Worm (Caenorhabditis elegans) whole organism, L2 larva: Measurements from ENCODE around the gene C29E4.15.

Experiments
- C34F6.9 ChIP-seq: fragments of 150-350 bp; optimal IDR thresholded peaks from 2 replicates; lab custom pipeline; 2014; ENCODE audit warnings: missing biosample characterization, missing genetic modification characterization
- F13H6.1 ChIP-seq: sonication (generic microtip); optimal IDR thresholded peaks from 2 replicates; lab custom pipeline; 2016; ENCODE audit warnings: missing genetic modification characterization, missing compliant biosample characterization
- R02D3.7 ChIP-seq: fragments of 150-350 bp; optimal IDR thresholded peaks from 2 replicates; lab custom pipeline; 2014; ENCODE audit warnings: missing biosample characterization, missing genetic modification characterization
- Y55F3AM.14 ChIP-seq: fragments of 200-800 bp; sonication (Bioruptor generic); optimal IDR thresholded peaks from 2 replicates; lab custom pipeline; 2018; ENCODE audit warnings: mild to moderate bottlenecking, missing genetic modification characterization, missing compliant biosample characterization
- ZK546.5 ChIP-seq: sonication (generic microtip); optimal IDR thresholded peaks from 2 replicates; lab custom pipeline; 2017; ENCODE audit warnings: missing biosample characterization, missing genetic modification characterization
- alr-1 ChIP-seq: fragments of 150-350 bp; optimal IDR thresholded peaks from 2 replicates; lab custom pipeline; 2014; ENCODE audit warnings: missing biosample characterization, missing genetic modification characterization
- ama-1 ChIP-seq: fragments of 150-350 bp; optimal IDR thresholded peaks from 2 replicates; lab custom pipeline; 2018; ENCODE audit warnings: inconsistent platforms
- blmp-1 ChIP-seq: sonication (generic microtip); optimal IDR thresholded peaks from 2 replicates; lab custom pipeline; 2017; ENCODE audit warnings: missing genetic modification characterization, mild to moderate bottlenecking, missing compliant biosample characterization, antibody characterized with exemption, moderate library complexity; ENCODE audit not compliant: insufficient read depth
- ceh-16 ChIP-seq: fragments of 150-350 bp; optimal IDR thresholded peaks from 2 replicates; lab custom pipeline; 2014; ENCODE audit warnings: missing biosample characterization, missing genetic modification characterization
- crh-2 ChIP-seq: sonication (generic microtip); optimal IDR thresholded peaks from 2 replicates; lab custom pipeline; 2017; ENCODE audit warnings: missing biosample characterization, missing genetic modification characterization
- dmd-4 ChIP-seq: sonication (generic microtip); optimal IDR thresholded peaks from 2 replicates; lab custom pipeline; 2017; ENCODE audit warnings: missing biosample characterization, missing genetic modification characterization
- egl-27 ChIP-seq: sonication (generic microtip); optimal IDR thresholded peaks from 3 replicates; lab custom pipeline; 2017; ENCODE audit warnings: missing biosample characterization, missing genetic modification reagents, missing genetic modification characterization
- elt-1 ChIP-seq: fragments of 150-350 bp; optimal IDR thresholded peaks from 2 replicates; lab custom pipeline; 2014; ENCODE audit warnings: missing biosample characterization, missing genetic modification characterization
- fos-1 ChIP-seq: fragments of 150-350 bp; optimal IDR thresholded peaks from 2 replicates; lab custom pipeline; 2014; ENCODE audit warnings: missing biosample characterization, missing genetic modification characterization
- gmeb-1 ChIP-seq: fragments of 150-350 bp; optimal IDR thresholded peaks from 2 replicates; lab custom pipeline; 2014; ENCODE audit warnings: missing biosample characterization, missing genetic modification characterization
- lin-13 ChIP-seq: fragments of 150-350 bp; optimal IDR thresholded peaks from 2 replicates; lab custom pipeline; 2014; ENCODE audit warnings: missing biosample characterization, missing genetic modification reagents, missing genetic modification characterization
- lin-39 ChIP-seq: fragments of 150-350 bp; optimal IDR thresholded peaks from 2 replicates; lab custom pipeline; 2014; ENCODE audit warnings: missing biosample characterization, missing genetic modification reagents, missing genetic modification characterization
- lsy-2 ChIP-seq, 2 experiments: fragments of 150-350 bp in 1 of 2; sonication (generic microtip) in 1 of 2; optimal IDR thresholded peaks; 2 replicates each; lab custom pipeline; 2014 to 2017; ENCODE audit warnings: missing biosample characterization in 2 of 2, missing genetic modification characterization in 2 of 2
- mab-5 ChIP-seq: fragments of 150-350 bp; optimal IDR thresholded peaks from 2 replicates; lab custom pipeline; 2014; ENCODE audit warnings: missing biosample characterization, missing genetic modification characterization
- mdl-1 ChIP-seq, 2 experiments: fragments of 150-350 bp in 1 of 2; sonication (generic microtip) in 1 of 2; optimal IDR thresholded peaks; 2 replicates each; lab custom pipeline; 2017; ENCODE audit warnings: missing biosample characterization in 2 of 2, missing genetic modification characterization in 2 of 2
- nhr-10 ChIP-seq: sonication (generic microtip); optimal IDR thresholded peaks from 2 replicates; lab custom pipeline; 2017; ENCODE audit warnings: missing biosample characterization, missing genetic modification characterization
- nhr-11 ChIP-seq: fragments of 150-350 bp; optimal IDR thresholded peaks from 2 replicates; lab custom pipeline; 2014; ENCODE audit warnings: missing biosample characterization, missing genetic modification characterization
- nhr-129 ChIP-seq: fragments of 150-350 bp; optimal IDR thresholded peaks from 2 replicates; lab custom pipeline; 2014; ENCODE audit warnings: missing biosample characterization, missing genetic modification characterization
- nhr-21 ChIP-seq: fragments of 150-350 bp; optimal IDR thresholded peaks from 2 replicates; lab custom pipeline; 2014; ENCODE audit warnings: missing biosample characterization, missing genetic modification characterization
- nhr-25 ChIP-seq: fragments of 150-350 bp; sonication (generic microtip); optimal IDR thresholded peaks from 3 replicates; lab custom pipeline; 2014; ENCODE audit warnings: missing biosample characterization, missing genetic modification characterization
- nhr-77 ChIP-seq: fragments of 150-350 bp; optimal IDR thresholded peaks from 2 replicates; lab custom pipeline; 2014; ENCODE audit warnings: missing biosample characterization, missing genetic modification characterization
- peb-1 ChIP-seq: fragments of 150-350 bp; optimal IDR thresholded peaks from 2 replicates; lab custom pipeline; 2014; ENCODE audit warnings: missing biosample characterization, missing genetic modification characterization
- sem-4 ChIP-seq: fragments of 150-350 bp; optimal IDR thresholded peaks from 2 replicates; lab custom pipeline; 2014; ENCODE audit warnings: missing biosample characterization, missing genetic modification reagents, missing genetic modification characterization
- skn-1 ChIP-seq: sonication (generic microtip); optimal IDR thresholded peaks from 2 replicates; lab custom pipeline; 2017; ENCODE audit warnings: missing biosample characterization, missing genetic modification characterization
- sma-3 ChIP-seq: sonication (generic microtip); optimal IDR thresholded peaks from 2 replicates; lab custom pipeline; 2016; ENCODE audit warnings: missing genetic modification reagents, missing genetic modification characterization, missing compliant biosample characterization
- sma-9 ChIP-seq, 2 experiments: fragments of 150-350 bp in 1 of 2; sonication (generic microtip) in 1 of 2; optimal IDR thresholded peaks; 2 replicates each; lab custom pipeline; 2014 to 2016; ENCODE audit warnings: missing genetic modification characterization in 2 of 2, mild to moderate bottlenecking in 1 of 2, missing biosample characterization in 1 of 2, missing compliant biosample characterization in 1 of 2, missing genetic modification reagents in 1 of 2, moderate library complexity in 1 of 2
- snpc-4 ChIP-seq: fragments of 150-350 bp; optimal IDR thresholded peaks from 2 replicates; lab custom pipeline; 2014; ENCODE audit warnings: missing biosample characterization, missing genetic modification characterization
- unc-55 ChIP-seq: fragments of 150-350 bp; sonication (generic microtip); optimal IDR thresholded peaks from 3 replicates; lab custom pipeline; 2014; ENCODE audit warnings: missing biosample characterization, missing genetic modification reagents, missing genetic modification characterization
- unc-62 ChIP-seq: fragments of 150-350 bp; optimal IDR thresholded peaks from 2 replicates; lab custom pipeline; 2014; ENCODE audit warnings: missing biosample characterization, missing genetic modification reagents, missing genetic modification characterization
- zag-1 ChIP-seq: fragments of 150-350 bp; optimal IDR thresholded peaks from 2 replicates; lab custom pipeline; 2014; ENCODE audit warnings: missing biosample characterization, missing genetic modification characterization
- ztf-11 ChIP-seq: sonication (generic microtip); optimal IDR thresholded peaks from 2 replicates; lab custom pipeline; 2017; ENCODE audit warnings: missing biosample characterization, missing genetic modification characterization
- ztf-4 ChIP-seq: fragments of 150-350 bp; optimal IDR thresholded peaks from 2 replicates; lab custom pipeline; 2014; ENCODE audit warnings: missing biosample characterization, missing genetic modification characterization

C29E4.15 gene

ce11 chrIII:7977777-7978176 is 25.4 kb downstream of the C29E4.15 start, which contains the start of gene C06G4.4:
TSS of gene C06G4.4 (minus strand) at chrIII:7977812.
- no peak for TF ChIP-seq snpc-4 (tag; lab: Kevin White, UChicago)
- no peak for TF ChIP-seq fos-1 (tag; lab: Kevin White, UChicago)
- TF ChIP-seq gmeb-1 (tag; lab: Kevin White, UChicago) = no peak
- no peak for TF ChIP-seq ztf-4 (tag; lab: Kevin White, UChicago)
- no peak for TF ChIP-seq R02D3.7 (tag; lab: Kevin White, UChicago)
- TF ChIP-seq Y55F3AM.14 (GFP tag; lab: Kevin White, UChicago) = no peak
- no peak for TF ChIP-seq dmd-4 (tag; lab: Kevin White, UChicago)
- TF ChIP-seq nhr-21 = no peak
- no peak for TF ChIP-seq lsy-2 (tag; optimal IDR thresholded peaks at IDR 0.05; lab: Kevin White, UChicago)
- no peak for TF ChIP-seq ama-1 (lab: Kevin White, UChicago)
- TF ChIP-seq unc-62 (GFP tag; lab: Kevin White, UChicago) = no peak
- TF ChIP-seq alr-1 (tag; lab: Kevin White, UChicago) = no peak
- TF ChIP-seq nhr-25 = no peak
- TF ChIP-seq lin-13 (GFP tag; lab: Kevin White, UChicago) = no peak
- TF ChIP-seq blmp-1 (tag; lab: Kevin White, UChicago) = no peak
- TF ChIP-seq, all 48 proteins: peak for 0

DNA sequence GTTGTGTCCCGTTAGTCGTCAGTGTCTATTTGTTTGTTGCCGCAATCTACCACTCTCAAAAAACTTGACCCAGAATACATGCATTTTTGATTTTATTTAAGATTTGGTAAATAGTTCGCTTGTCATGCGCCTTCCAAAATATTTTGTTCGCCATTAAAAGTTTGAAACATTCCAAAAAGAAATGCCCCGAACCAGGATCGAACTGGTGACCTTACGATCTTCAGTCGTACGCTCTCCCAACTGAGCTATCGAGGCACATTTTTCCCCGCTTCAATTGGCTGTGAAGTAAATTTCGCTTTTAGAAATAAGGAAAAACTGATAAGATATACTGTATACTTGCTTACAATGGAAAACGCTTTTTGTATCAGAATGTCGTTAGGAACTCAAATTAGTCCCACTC is 25.9 kb downstream of the C29E4.15 start:
- TF ChIP-seq fos-1 (tag; lab: Kevin White, UChicago) = no peak
- TF ChIP-seq lin-13 (GFP tag; lab: Kevin White, UChicago) = no peak
- no peak for TF ChIP-seq blmp-1 (tag; lab: Kevin White, UChicago)
- no peak for TF ChIP-seq C34F6.9 (tag; lab: Kevin White, UChicago)
- TF ChIP-seq nhr-21 = peak; percentile 26
- TF ChIP-seq mab-5 (tag; lab: Kevin White, UChicago) = no peak
- no peak for TF ChIP-seq unc-55
- TF ChIP-seq egl-27 (tag; lab: Kevin White, UChicago) = no peak
- TF ChIP-seq nhr-77 (tag; lab: Kevin White, UChicago) = no peak

- TF ChIP-seq mdl-1 (tag; optimal IDR thresholded peaks at IDR 0.05; lab: Kevin White, UChicago) = peak in 1 of 2 experiments; percentile 2
- TF ChIP-seq ztf-4 (tag; lab: Kevin White, UChicago) = peak; percentile 30
- no peak for TF ChIP-seq ceh-16 (tag; lab: Kevin White, UChicago)
- TF ChIP-seq lsy-2 (tag; optimal IDR thresholded peaks at IDR 0.05; lab: Kevin White, UChicago) = peak in 1 of 2 experiments; percentile 64
- peak; percentile 42 for TF ChIP-seq sma-9 (GFP tag; optimal IDR thresholded peaks at IDR 0.05; lab: Kevin White, UChicago)
- no peak for TF ChIP-seq sma-9 (tag; optimal IDR thresholded peaks at IDR 0.05; lab: Kevin White, UChicago)
- TF ChIP-seq ztf-11 (tag; lab: Kevin White, UChicago) = no peak
- TF ChIP-seq F13H6.1 (tag; lab: Kevin White, UChicago) = peak; percentile 70
- TF ChIP-seq lin-13 (GFP tag; lab: Kevin White, UChicago) = peak; percentile 33
- peak; percentile 54 for TF ChIP-seq nhr-129
- no peak for TF ChIP-seq zag-1 (tag; lab: Kevin White, UChicago)
- TF ChIP-seq nhr-25 = peak; percentile 66
- TF ChIP-seq mab-5 (tag; lab: Kevin White, UChicago) = peak; percentile 14
- TF ChIP-seq ZK546.5 (tag; lab: Kevin White, UChicago) = no peak
- no peak for TF ChIP-seq skn-1 (tag; lab: Kevin White, UChicago)
- TF ChIP-seq unc-55 = peak; percentile 43
- TF ChIP-seq C34F6.9 (tag; lab: Kevin White, UChicago) = peak; percentile 65
- no peak for TF ChIP-seq alr-1 (tag; lab: Kevin White, UChicago)
- peak; percentile 9 for TF ChIP-seq blmp-1 (tag; lab: Kevin White, UChicago)
- TF ChIP-seq fos-1 (tag; lab: Kevin White, UChicago) = peak; percentile 20
- peak; percentile 73 for TF ChIP-seq crh-2 (tag; lab: Kevin White, UChicago)
- no peak for TF ChIP-seq nhr-10 (tag; lab: Kevin White, UChicago)
- TF ChIP-seq peb-1 = no peak
- TF ChIP-seq gmeb-1 (tag; lab: Kevin White, UChicago) = peak; percentile 32
- no peak for TF ChIP-seq nhr-77 (tag; lab: Kevin White, UChicago)
- no peak for TF ChIP-seq nhr-11 (tag; lab: Kevin White, UChicago)
- peak; percentile 84 for TF ChIP-seq sma-3 (GFP tag; lab: Kevin White, UChicago)
- TF ChIP-seq, all 48 proteins: peak for 16
Measured at ce11 chrIII:7978723-7979122, 26.3 kb downstream of the C29E4.15 start.

DNA sequence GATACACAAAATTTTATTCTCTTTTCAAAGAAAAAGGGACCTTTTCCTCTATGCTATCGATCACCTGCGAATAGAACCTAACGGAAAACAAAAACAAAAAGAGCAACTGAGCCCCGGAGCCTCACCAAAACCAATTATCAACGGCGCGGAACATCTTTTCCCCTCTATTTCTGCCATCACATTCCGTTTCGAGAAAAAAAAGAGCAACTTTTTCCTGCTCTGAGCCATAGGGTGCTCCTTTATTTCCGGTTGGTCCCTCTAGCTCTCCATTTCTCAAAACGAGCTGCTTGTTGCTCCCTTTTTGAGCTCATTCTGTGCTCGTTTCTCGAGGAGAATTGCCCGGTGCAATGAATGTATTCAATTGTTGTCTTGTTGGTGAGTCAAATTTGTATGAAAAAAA is 27.2 kb downstream of the C29E4.15 start, which contains the start of gene clp-1:
TSS of gene clp-1 (plus strand) at position 301 of the 400 bp plus-strand sequence.
- TF ChIP-seq peb-1 (no peak), sem-4 (no peak), nhr-129 (no peak), lin-39 (no peak), lsy-2 (tag; optimal IDR thresholded peaks at IDR 0.05; lab: Kevin White, UChicago) (no peak), ZK546.5 (tag; lab: Kevin White, UChicago) (no peak), alr-1 (tag; lab: Kevin White, UChicago) (no peak), ztf-4 (tag; lab: Kevin White, UChicago) (no peak), sma-3 (GFP tag; lab: Kevin White, UChicago) (no peak), elt-1 (no peak)
- TF ChIP-seq, all 48 proteins: peak for 0
